Fruit fly (Drosophila melanogaster): ENCODE results near the gene dlg1.

dlg1 gene

DNA sequence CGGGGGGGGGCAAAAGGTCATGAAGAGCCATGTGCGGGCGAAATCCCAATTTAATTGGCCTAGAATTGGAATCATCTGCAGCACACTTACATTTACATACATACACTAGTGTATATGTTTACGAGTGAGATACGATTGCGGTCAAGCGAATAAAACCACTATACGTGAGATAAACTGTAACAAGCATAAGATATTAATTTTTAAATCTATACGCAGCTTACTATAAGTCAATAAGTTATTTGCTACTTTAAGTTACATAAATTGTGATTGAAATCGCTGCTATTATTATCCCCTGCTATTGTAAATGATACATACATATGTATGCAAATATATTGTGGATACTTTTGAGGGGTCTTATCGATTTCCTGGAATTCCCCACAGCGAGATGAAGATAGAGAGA is 9.7 kb downstream of the dlg1 start (continued):
- TF ChIP-seq CG15336 (GFP tag; IDR thresholded peaks at IDR 0.05) (peak; percentile 33; the same call in 1 of the 2 replicates), Blimp-1 (GFP tag; optimal IDR thresholded peaks at IDR 0.05) (no peak), CG11294 (GFP tag; IDR thresholded peaks at IDR 0.05) (no peak), dsx (GFP tag; optimal IDR thresholded peaks at IDR 0.05; ENCODE audit: poor library complexity, severe bottlenecking) (peak; percentile 21), eg (GFP tag; IDR thresholded peaks at IDR 0.05) (peak; percentile 61; the same call in 2 of the 3 replicates), CG11762 (GFP tag; optimal IDR thresholded peaks at IDR 0.05; ENCODE audit: insufficient read depth) (no peak), CG3919 (GFP tag; optimal IDR thresholded peaks at IDR 0.05) (no peak), fd59A (GFP tag; optimal IDR thresholded peaks at IDR 0.05) (no peak), Hr4 (GFP tag; optimal IDR thresholded peaks at IDR 0.05) (no peak), vri (GFP tag; optimal IDR thresholded peaks at IDR 0.05) (no peak), CG9139 (GFP tag; optimal IDR thresholded peaks at IDR 0.05) (no peak), fd85E (GFP tag; optimal IDR thresholded peaks at IDR 0.05) (no peak), CG32006 (GFP tag; optimal IDR thresholded peaks at IDR 0.05) (no peak), CG3032 (tag; optimal IDR thresholded peaks at IDR 0.05) (peak; percentile 29), acj6 (GFP tag; optimal IDR thresholded peaks at IDR 0.05) (no peak), spab (GFP tag; optimal IDR thresholded peaks at IDR 0.05) (no peak), esn (GFP tag; optimal IDR thresholded peaks at IDR 0.05) (peak; percentile 26), CG6808 (GFP tag; optimal IDR thresholded peaks at IDR 0.05) (no peak), CG1621 (tag; optimal IDR thresholded peaks at IDR 0.05) (no peak), ss (GFP tag; optimal IDR thresholded peaks at IDR 0.05) (peak in 1 of 2 experiments; percentile 19), topi (GFP tag; optimal IDR thresholded peaks at IDR 0.05) (peak; percentile 21), CG8632 (GFP tag; optimal IDR thresholded peaks at IDR 0.05) (no peak), Sox14 (GFP tag; optimal IDR thresholded peaks at IDR 0.05) (no peak), Eip78C (GFP tag) (peak; percentile 73), Ets21C (GFP tag; optimal IDR thresholded peaks at IDR 0.05) (no peak), CG6792 (GFP tag; optimal IDR thresholded peaks at IDR 0.05) (no peak), Smox (GFP tag; optimal IDR thresholded peaks at IDR 0.05) (no peak), Gug (GFP tag; IDR thresholded peaks at IDR 0.05) (no peak), CG8119 (GFP tag; IDR thresholded peaks at IDR 0.05) (peak; percentile 38; the same call in 1 of the 3 replicates), salr (GFP tag; optimal IDR thresholded peaks at IDR 0.05) (no peak), Eip93F (GFP tag; optimal IDR thresholded peaks at IDR 0.05) (no peak), Lpt (GFP tag; optimal IDR thresholded peaks at IDR 0.05) (no peak), CG11902 (GFP tag; optimal IDR thresholded peaks at IDR 0.05) (no peak), CG10631 (GFP tag; optimal IDR thresholded peaks at IDR 0.05) (no peak)

DNA sequence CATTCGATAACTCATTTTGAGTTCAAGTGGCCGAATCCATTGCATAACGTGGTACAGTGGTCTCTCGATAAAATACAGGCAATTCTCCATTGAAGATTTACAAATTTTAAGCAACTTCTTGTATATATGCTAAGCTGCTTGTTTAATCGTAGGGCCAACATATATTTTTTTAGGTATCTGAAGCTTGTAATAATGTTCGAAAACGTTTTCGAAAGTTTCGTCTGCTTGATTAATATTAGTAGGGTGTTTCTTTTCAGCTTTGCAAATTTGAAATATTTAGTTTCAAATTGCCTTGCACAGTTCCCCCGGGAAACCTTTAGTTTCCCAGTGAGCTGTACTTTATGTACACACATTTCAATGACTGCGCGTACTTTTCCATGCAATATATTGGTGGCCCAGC is 10.3 kb downstream of the dlg1 start:
- TF ChIP-seq cyc (GFP tag; optimal IDR thresholded peaks at IDR 0.05), result no peak
- no peak for TF ChIP-seq CG10631 (GFP tag; optimal IDR thresholded peaks at IDR 0.05)
- no peak for TF ChIP-seq topi (GFP tag; optimal IDR thresholded peaks at IDR 0.05)
- no peak for TF ChIP-seq CG6792 (GFP tag; optimal IDR thresholded peaks at IDR 0.05)
- TF ChIP-seq CG6808 (GFP tag; optimal IDR thresholded peaks at IDR 0.05), result no peak
- no peak for TF ChIP-seq CG3919 (GFP tag; optimal IDR thresholded peaks at IDR 0.05)
- no peak for TF ChIP-seq CG32006 (GFP tag; optimal IDR thresholded peaks at IDR 0.05)
- TF ChIP-seq CG7368 (GFP tag; optimal IDR thresholded peaks at IDR 0.05), result no peak
- no peak for TF ChIP-seq net (GFP tag; optimal IDR thresholded peaks at IDR 0.05)
- no peak for TF ChIP-seq Hr39 (GFP tag; optimal IDR thresholded peaks at IDR 0.05)
- no peak for TF ChIP-seq CG31627 (GFP tag; optimal IDR thresholded peaks at IDR 0.05)
- no peak for TF ChIP-seq Blimp-1 (GFP tag; optimal IDR thresholded peaks at IDR 0.05)
- TF ChIP-seq Hr4 (GFP tag; optimal IDR thresholded peaks at IDR 0.05), result no peak

DNA sequence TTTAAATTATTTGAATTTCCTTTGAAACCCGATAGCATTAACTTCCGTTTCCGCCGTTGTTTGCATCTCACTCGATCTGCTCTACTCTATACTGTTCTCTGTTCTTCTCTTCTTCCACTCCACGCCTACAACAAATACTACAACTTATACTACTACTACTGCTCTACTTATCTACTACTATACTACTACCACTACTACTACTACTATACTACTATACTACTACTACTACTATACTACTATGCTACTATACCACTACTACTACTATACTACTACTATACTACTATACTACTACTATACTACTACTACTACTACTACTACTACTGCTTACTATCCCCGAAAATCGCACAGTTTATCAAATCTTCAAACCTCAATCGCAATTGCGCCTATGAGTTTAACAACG is 13.1 kb downstream of the dlg1 start:
- TF ChIP-seq OdsH (GFP tag; optimal IDR thresholded peaks at IDR 0.05) (no peak), dac (GFP tag; optimal IDR thresholded peaks at IDR 0.05) (no peak), CG3032 (tag; optimal IDR thresholded peaks at IDR 0.05) (no peak), Smox (GFP tag; optimal IDR thresholded peaks at IDR 0.05) (no peak), Hr4 (GFP tag; optimal IDR thresholded peaks at IDR 0.05) (no peak), Sox15 (GFP tag; optimal IDR thresholded peaks at IDR 0.05) (no peak), CG11294 (GFP tag; IDR thresholded peaks at IDR 0.05) (no peak), CG10631 (GFP tag; optimal IDR thresholded peaks at IDR 0.05) (no peak)

Measured in whole organism, prepupa.